Fruit fly (Drosophila melanogaster): ENCODE data around the gene CG12355.

- TF ChIP-seq GATAd (GFP tag; optimal IDR thresholded peaks at IDR 0.05), result no peak
- peak; percentile 83 for TF ChIP-seq dsf (GFP tag; optimal IDR thresholded peaks at IDR 0.05; ENCODE audit: borderline replicate concordance)
Measured at dm6 chr3L:15508233-15508632, 12.9 kb upstream of the CG12355 start, which contains the start of gene CG7841.

All from whole organism, wandering third instar larva.